Fruit fly (Drosophila melanogaster) whole organism, pupa: ENCODE results near the gene CG34276.

Experiments used
- CG15710 ChIP-seq: fragments of 200-800 bp; sonication (Bioruptor generic); optimal IDR thresholded peaks from 2 replicates; lab custom pipeline; 2018; ENCODE audit warnings: missing biosample characterization, mild to moderate bottlenecking, missing genetic modification characterization, moderate library complexity
- CG32121 ChIP-seq: fragments of 200-800 bp; sonication (Bioruptor generic); IDR thresholded peaks from 2 replicates; pipeline ENCODE4 v1.3.6; 2022; ENCODE audit warnings: missing biosample characterization, missing genetic modification characterization
- D1 ChIP-seq: fragments of 200-800 bp; sonication (Bioruptor generic); optimal IDR thresholded peaks from 2 replicates; lab custom pipeline; 2018; ENCODE audit warnings: missing biosample characterization, mild to moderate bottlenecking, missing genetic modification characterization, moderate library complexity
- Pif1A ChIP-seq: fragments of 200-800 bp; sonication (Bioruptor generic); optimal IDR thresholded peaks from 3 replicates; lab custom pipeline; 2016; ENCODE audit warnings: missing biosample characterization, missing genetic modification characterization

DNA sequence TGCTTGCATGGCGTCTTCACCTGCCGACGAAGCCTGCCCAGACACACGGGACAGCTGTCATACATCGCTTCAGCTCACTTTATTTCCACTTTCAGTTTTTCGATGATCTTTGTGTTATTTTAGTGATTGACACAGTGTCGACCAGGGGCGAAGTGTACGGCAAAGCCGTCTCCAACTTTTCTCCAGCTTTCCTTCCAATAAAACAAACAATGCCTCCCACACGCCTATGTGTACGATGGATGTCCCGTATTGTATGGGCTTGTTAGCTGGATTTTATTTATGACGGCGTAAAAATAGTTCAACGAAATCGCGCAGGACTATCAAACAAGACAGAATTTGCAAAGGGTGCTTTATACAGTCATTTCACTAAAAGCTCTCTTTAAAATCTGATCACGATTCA lies 25.4 kb downstream of the CG34276 start, which contains the start of the genes CG31088 and CG46383:
- TF ChIP-seq D1 (tag; lab: Kevin White, UChicago) (no peak), CG15710 (tag; lab: Kevin White, UChicago) (no peak), Pif1A (no peak), CG32121 (no peak)
